Worm (Caenorhabditis elegans) whole organism, L2 larva: ENCODE measurements around the gene acl-8.
A peak's percentile ranks its signal among the peaks of the same experiment; 100 is the strongest.

Experiments used
- C34F6.9 ChIP-seq: fragments of 150-350 bp; optimal IDR thresholded peaks from 2 replicates; lab custom pipeline; 2014; ENCODE audit warnings: missing biosample characterization, missing genetic modification characterization
- F13H6.1 ChIP-seq: sonication (generic microtip); optimal IDR thresholded peaks from 2 replicates; lab custom pipeline; 2016; ENCODE audit warnings: missing genetic modification characterization, missing compliant biosample characterization
- R02D3.7 ChIP-seq: fragments of 150-350 bp; optimal IDR thresholded peaks from 2 replicates; lab custom pipeline; 2014; ENCODE audit warnings: missing biosample characterization, missing genetic modification characterization
- Y55F3AM.14 ChIP-seq: fragments of 200-800 bp; sonication (Bioruptor generic); optimal IDR thresholded peaks from 2 replicates; lab custom pipeline; 2018; ENCODE audit warnings: mild to moderate bottlenecking, missing genetic modification characterization, missing compliant biosample characterization
- ZK546.5 ChIP-seq: sonication (generic microtip); optimal IDR thresholded peaks from 2 replicates; lab custom pipeline; 2017; ENCODE audit warnings: missing biosample characterization, missing genetic modification characterization
- alr-1 ChIP-seq: fragments of 150-350 bp; optimal IDR thresholded peaks from 2 replicates; lab custom pipeline; 2014; ENCODE audit warnings: missing biosample characterization, missing genetic modification characterization
- aly-2 ChIP-seq: fragments of 150-350 bp; optimal IDR thresholded peaks from 2 replicates; lab custom pipeline; 2014; ENCODE audit warnings: missing biosample characterization, missing genetic modification characterization
- ama-1 ChIP-seq: fragments of 150-350 bp; optimal IDR thresholded peaks from 2 replicates; lab custom pipeline; 2018; ENCODE audit warnings: inconsistent platforms
- blmp-1 ChIP-seq: sonication (generic microtip); optimal IDR thresholded peaks from 2 replicates; lab custom pipeline; 2017; ENCODE audit warnings: missing genetic modification characterization, mild to moderate bottlenecking, missing compliant biosample characterization, antibody characterized with exemption, moderate library complexity; ENCODE audit not compliant: insufficient read depth
- ceh-16 ChIP-seq: fragments of 150-350 bp; optimal IDR thresholded peaks from 2 replicates; lab custom pipeline; 2014; ENCODE audit warnings: missing biosample characterization, missing genetic modification characterization
- ceh-82 ChIP-seq: fragments of 150-350 bp; optimal IDR thresholded peaks from 2 replicates; lab custom pipeline; 2014; ENCODE audit warnings: missing biosample characterization, missing genetic modification characterization
- crh-2 ChIP-seq: sonication (generic microtip); optimal IDR thresholded peaks from 2 replicates; lab custom pipeline; 2017; ENCODE audit warnings: missing biosample characterization, missing genetic modification characterization
- dmd-4 ChIP-seq: sonication (generic microtip); optimal IDR thresholded peaks from 2 replicates; lab custom pipeline; 2017; ENCODE audit warnings: missing biosample characterization, missing genetic modification characterization
- egl-27 ChIP-seq: sonication (generic microtip); optimal IDR thresholded peaks from 3 replicates; lab custom pipeline; 2017; ENCODE audit warnings: missing biosample characterization, missing genetic modification reagents, missing genetic modification characterization
- elt-1 ChIP-seq: fragments of 150-350 bp; optimal IDR thresholded peaks from 2 replicates; lab custom pipeline; 2014; ENCODE audit warnings: missing biosample characterization, missing genetic modification characterization
- elt-3 ChIP-seq: sonication (generic microtip); optimal IDR thresholded peaks from 2 replicates; lab custom pipeline; 2017; ENCODE audit warnings: missing biosample characterization, missing genetic modification characterization
- fos-1 ChIP-seq: fragments of 150-350 bp; optimal IDR thresholded peaks from 2 replicates; lab custom pipeline; 2014; ENCODE audit warnings: missing biosample characterization, missing genetic modification characterization
- gmeb-1 ChIP-seq: fragments of 150-350 bp; optimal IDR thresholded peaks from 2 replicates; lab custom pipeline; 2014; ENCODE audit warnings: missing biosample characterization, missing genetic modification characterization
- lin-11 ChIP-seq: fragments of 150-350 bp; sonication (generic microtip); optimal IDR thresholded peaks from 2 replicates; lab custom pipeline; 2014; ENCODE audit warnings: missing biosample characterization, missing genetic modification characterization, inconsistent platforms, mixed read lengths
- lin-13 ChIP-seq: fragments of 150-350 bp; optimal IDR thresholded peaks from 2 replicates; lab custom pipeline; 2014; ENCODE audit warnings: missing biosample characterization, missing genetic modification reagents, missing genetic modification characterization
- lin-39 ChIP-seq: fragments of 150-350 bp; optimal IDR thresholded peaks from 2 replicates; lab custom pipeline; 2014; ENCODE audit warnings: missing biosample characterization, missing genetic modification reagents, missing genetic modification characterization
- lsy-2 ChIP-seq, 2 experiments: fragments of 150-350 bp in 1 of 2; sonication (generic microtip) in 1 of 2; optimal IDR thresholded peaks; 2 replicates each; lab custom pipeline; 2014 to 2017; ENCODE audit warnings: missing biosample characterization in 2 of 2, missing genetic modification characterization in 2 of 2
- mab-5 ChIP-seq: fragments of 150-350 bp; optimal IDR thresholded peaks from 2 replicates; lab custom pipeline; 2014; ENCODE audit warnings: missing biosample characterization, missing genetic modification characterization
- mbf-1 ChIP-seq: sonication (generic microtip); optimal IDR thresholded peaks from 2 replicates; lab custom pipeline; 2017; ENCODE audit warnings: missing biosample characterization, missing genetic modification characterization
- mdl-1 ChIP-seq, 2 experiments: fragments of 150-350 bp in 1 of 2; sonication (generic microtip) in 1 of 2; optimal IDR thresholded peaks; 2 replicates each; lab custom pipeline; 2017; ENCODE audit warnings: missing biosample characterization in 2 of 2, missing genetic modification characterization in 2 of 2
- nhr-10 ChIP-seq: sonication (generic microtip); optimal IDR thresholded peaks from 2 replicates; lab custom pipeline; 2017; ENCODE audit warnings: missing biosample characterization, missing genetic modification characterization
- nhr-11 ChIP-seq: fragments of 150-350 bp; optimal IDR thresholded peaks from 2 replicates; lab custom pipeline; 2014; ENCODE audit warnings: missing biosample characterization, missing genetic modification characterization
- nhr-12 ChIP-seq: fragments of 150-350 bp; optimal IDR thresholded peaks from 2 replicates; lab custom pipeline; 2014; ENCODE audit warnings: missing biosample characterization, missing genetic modification characterization
- nhr-129 ChIP-seq: fragments of 150-350 bp; optimal IDR thresholded peaks from 2 replicates; lab custom pipeline; 2014; ENCODE audit warnings: missing biosample characterization, missing genetic modification characterization
- nhr-21 ChIP-seq: fragments of 150-350 bp; optimal IDR thresholded peaks from 2 replicates; lab custom pipeline; 2014; ENCODE audit warnings: missing biosample characterization, missing genetic modification characterization
- nhr-23 ChIP-seq: fragments of 150-350 bp; optimal IDR thresholded peaks from 2 replicates; lab custom pipeline; 2014; ENCODE audit warnings: missing biosample characterization, missing genetic modification reagents, missing genetic modification characterization
- nhr-237 ChIP-seq: fragments of 150-350 bp; optimal IDR thresholded peaks from 2 replicates; lab custom pipeline; 2014; ENCODE audit warnings: missing biosample characterization, missing genetic modification characterization
- nhr-25 ChIP-seq: fragments of 150-350 bp; sonication (generic microtip); optimal IDR thresholded peaks from 3 replicates; lab custom pipeline; 2014; ENCODE audit warnings: missing biosample characterization, missing genetic modification characterization
- nhr-6 ChIP-seq: fragments of 150-350 bp; optimal IDR thresholded peaks from 2 replicates; lab custom pipeline; 2014; ENCODE audit warnings: missing biosample characterization, missing genetic modification characterization
- nhr-77 ChIP-seq: fragments of 150-350 bp; optimal IDR thresholded peaks from 2 replicates; lab custom pipeline; 2014; ENCODE audit warnings: missing biosample characterization, missing genetic modification characterization
- peb-1 ChIP-seq: fragments of 150-350 bp; optimal IDR thresholded peaks from 2 replicates; lab custom pipeline; 2014; ENCODE audit warnings: missing biosample characterization, missing genetic modification characterization
- sem-4 ChIP-seq: fragments of 150-350 bp; optimal IDR thresholded peaks from 2 replicates; lab custom pipeline; 2014; ENCODE audit warnings: missing biosample characterization, missing genetic modification reagents, missing genetic modification characterization
- skn-1 ChIP-seq: sonication (generic microtip); optimal IDR thresholded peaks from 2 replicates; lab custom pipeline; 2017; ENCODE audit warnings: missing biosample characterization, missing genetic modification characterization
- sma-3 ChIP-seq: sonication (generic microtip); optimal IDR thresholded peaks from 2 replicates; lab custom pipeline; 2016; ENCODE audit warnings: missing genetic modification reagents, missing genetic modification characterization, missing compliant biosample characterization
- sma-9 ChIP-seq, 2 experiments: fragments of 150-350 bp in 1 of 2; sonication (generic microtip) in 1 of 2; optimal IDR thresholded peaks; 2 replicates each; lab custom pipeline; 2014 to 2016; ENCODE audit warnings: missing genetic modification characterization in 2 of 2, mild to moderate bottlenecking in 1 of 2, missing biosample characterization in 1 of 2, missing compliant biosample characterization in 1 of 2, missing genetic modification reagents in 1 of 2, moderate library complexity in 1 of 2
- snpc-4 ChIP-seq: fragments of 150-350 bp; optimal IDR thresholded peaks from 2 replicates; lab custom pipeline; 2014; ENCODE audit warnings: missing biosample characterization, missing genetic modification characterization
- unc-39 ChIP-seq: fragments of 150-350 bp; optimal IDR thresholded peaks from 2 replicates; lab custom pipeline; 2014; ENCODE audit warnings: missing biosample characterization, missing genetic modification characterization
- unc-55 ChIP-seq: fragments of 150-350 bp; sonication (generic microtip); optimal IDR thresholded peaks from 3 replicates; lab custom pipeline; 2014; ENCODE audit warnings: missing biosample characterization, missing genetic modification reagents, missing genetic modification characterization
- unc-62 ChIP-seq: fragments of 150-350 bp; optimal IDR thresholded peaks from 2 replicates; lab custom pipeline; 2014; ENCODE audit warnings: missing biosample characterization, missing genetic modification reagents, missing genetic modification characterization
- zag-1 ChIP-seq: fragments of 150-350 bp; optimal IDR thresholded peaks from 2 replicates; lab custom pipeline; 2014; ENCODE audit warnings: missing biosample characterization, missing genetic modification characterization
- ztf-1 ChIP-seq: fragments of 200-800 bp; sonication (Bioruptor generic); conservative IDR thresholded peaks from 2 replicates; pipeline ENCODE4 v1.3.6; 2022; ENCODE audit warnings: missing genetic modification characterization, missing compliant biosample characterization
- ztf-11 ChIP-seq: sonication (generic microtip); optimal IDR thresholded peaks from 2 replicates; lab custom pipeline; 2017; ENCODE audit warnings: missing biosample characterization, missing genetic modification characterization
- ztf-4 ChIP-seq: fragments of 150-350 bp; optimal IDR thresholded peaks from 2 replicates; lab custom pipeline; 2014; ENCODE audit warnings: missing biosample characterization, missing genetic modification characterization

Gene acl-8

ce11 chrV:6425927-6426326 lies 24.7 kb upstream of the acl-8 start, which contains the start of gene T05H4.11 (continued):
- TF ChIP-seq Y55F3AM.14 (GFP tag; lab: Kevin White, UChicago) = no peak

DNA sequence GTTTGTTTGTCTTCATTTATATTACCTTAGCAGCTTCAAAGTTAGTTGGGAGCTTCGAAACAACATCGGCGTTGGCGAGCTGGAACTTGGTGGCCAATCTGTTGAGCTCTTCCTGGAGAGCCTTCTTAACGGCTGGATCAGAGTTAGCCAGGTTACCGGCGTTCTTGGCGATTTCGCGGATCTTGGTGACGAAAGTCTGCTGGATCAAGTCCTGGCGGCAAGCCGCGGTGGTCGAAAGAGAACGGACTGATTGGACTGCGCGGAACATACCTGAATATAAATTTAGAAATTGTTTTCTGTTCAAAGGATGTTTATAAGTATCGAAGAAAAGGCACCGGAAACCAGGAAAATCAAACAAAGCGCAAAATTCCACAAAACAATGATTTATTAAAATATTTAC lies 23.8 kb upstream of the acl-8 start, which contains the start of gene atp-4:
TSS of gene atp-4 (minus strand) at position 270 of the 400 bp plus-strand sequence.
- no peak for TF ChIP-seq nhr-77 (tag; lab: Kevin White, UChicago)
- peak; percentile 11 for TF ChIP-seq Y55F3AM.14 (GFP tag; lab: Kevin White, UChicago)
- no peak for TF ChIP-seq ztf-4 (tag; lab: Kevin White, UChicago)
- TF ChIP-seq ceh-82 (tag; lab: Kevin White, UChicago) = no peak

ce11 chrV:6427433-6427832 lies 23.2 kb upstream of the acl-8 start:
- TF ChIP-seq R02D3.7 (tag; lab: Kevin White, UChicago) (no peak), mdl-1 (tag; optimal IDR thresholded peaks at IDR 0.05; lab: Kevin White, UChicago) (no peak), unc-55 (peak; percentile 58), sma-9 (GFP tag; optimal IDR thresholded peaks at IDR 0.05; lab: Kevin White, UChicago) (peak; percentile 10), sma-9 (tag; optimal IDR thresholded peaks at IDR 0.05; lab: Kevin White, UChicago) (no peak), ztf-4 (tag; lab: Kevin White, UChicago) (no peak), nhr-25 (tag; lab: Kevin White, UChicago) (peak; percentile 45), elt-1 (tag; lab: Kevin White, UChicago) (no peak), ceh-16 (tag; lab: Kevin White, UChicago) (no peak), sem-4 (tag; lab: Kevin White, UChicago) (peak; percentile 20), Y55F3AM.14 (GFP tag; lab: Kevin White, UChicago) (no peak), fos-1 (tag; lab: Kevin White, UChicago) (peak; percentile 32), nhr-6 (tag; lab: Kevin White, UChicago) (peak; percentile 4), lsy-2 (tag; optimal IDR thresholded peaks at IDR 0.05; lab: Kevin White, UChicago) (peak; percentile 36 to 81), nhr-10 (tag; lab: Kevin White, UChicago) (no peak), ztf-11 (no peak), unc-39 (tag; lab: Kevin White, UChicago) (no peak), dmd-4 (no peak), snpc-4 (tag; lab: Kevin White, UChicago) (no peak), crh-2 (peak; percentile 53), lin-13 (GFP tag; lab: Kevin White, UChicago) (peak; percentile 24), skn-1 (tag; lab: Kevin White, UChicago) (no peak), nhr-11 (tag; lab: Kevin White, UChicago) (no peak), gmeb-1 (tag; lab: Kevin White, UChicago) (no peak), egl-27 (tag; lab: Kevin White, UChicago) (no peak), zag-1 (tag; lab: Kevin White, UChicago) (no peak), unc-62 (GFP tag; lab: Kevin White, UChicago) (no peak), alr-1 (no peak), nhr-77 (tag; lab: Kevin White, UChicago) (no peak), lin-39 (tag; lab: Kevin White, UChicago) (no peak), sma-3 (GFP tag; lab: Kevin White, UChicago) (peak; percentile 30), nhr-23 (tag; lab: Kevin White, UChicago) (no peak), F13H6.1 (tag; lab: Kevin White, UChicago) (peak; percentile 65), peb-1 (tag; lab: Kevin White, UChicago) (no peak), ZK546.5 (tag; lab: Kevin White, UChicago) (no peak), elt-3 (no peak), ztf-1 (no peak), nhr-12 (no peak), mbf-1 (no peak), nhr-129 (peak; percentile 5), nhr-237 (tag; lab: Kevin White, UChicago) (no peak), nhr-21 (peak; percentile 22), ceh-82 (tag; lab: Kevin White, UChicago) (no peak), ama-1 (no peak), blmp-1 (no peak), mab-5 (tag; lab: Kevin White, UChicago) (no peak), aly-2 (tag; lab: Kevin White, UChicago) (no peak), lin-11 (tag; lab: Kevin White, UChicago) (no peak), C34F6.9 (peak; percentile 57)
